Worm (Caenorhabditis elegans) whole organism, young adult: ENCODE data around the gene mlp-1.

Experiments
- cebp-1 ChIP-seq, 2 experiments: fragments of 200-800 bp in 1 of 2; sonication (Bioruptor generic) in 1 of 2; sonication (generic microtip) in 1 of 2; IDR thresholded peaks in 1 of 2; optimal IDR thresholded peaks in 1 of 2; 2 replicates each; pipeline versions ENCODE4 v1.3.6 to Lab custom; 2017 to 2022; ENCODE audit warnings: missing compliant biosample characterization in 2 of 2, missing genetic modification characterization in 2 of 2, mild to moderate bottlenecking in 1 of 2, missing genetic modification reagents in 1 of 2, moderate library complexity in 1 of 2
- him-1 ChIP-seq: sonication (generic microtip); optimal IDR thresholded peaks from 2 replicates; lab custom pipeline; 2016; ENCODE audit warnings: missing genotype, missing genetic modification reagents, missing genetic modification characterization, missing compliant biosample characterization
- lin-35 ChIP-seq, 3 experiments: fragments of 150-350 bp in 2 of 3; sonication (generic microtip) in 1 of 3; optimal IDR thresholded peaks; 2 replicates each; lab custom pipeline; 2014 to 2018; ENCODE audit warnings: missing biosample characterization in 3 of 3, missing genetic modification characterization in 3 of 3, missing genetic modification reagents in 3 of 3
- nfyb-1 ChIP-seq: fragments of 200-800 bp; sonication (Bioruptor generic); IDR thresholded peaks from 2 replicates; pipeline ENCODE4 v1.3.6; 2022; ENCODE audit warnings: missing genetic modification reagents, missing genetic modification characterization, missing compliant biosample characterization
- pha-4 ChIP-seq: fragments of 150-350 bp; sonication (generic microtip); optimal IDR thresholded peaks from 2 replicates; lab custom pipeline; 2014; ENCODE audit warnings: missing biosample characterization, missing genetic modification reagents, missing genetic modification characterization
- unc-62 ChIP-seq: fragments of 150-350 bp; optimal IDR thresholded peaks from 2 replicates; lab custom pipeline; 2014; ENCODE audit warnings: missing biosample characterization, missing genetic modification reagents, missing genetic modification characterization

ce11 chrIII:5950756-5951345 lies 24.0 kb downstream of the mlp-1 start:
- TF ChIP-seq pha-4 (tag; lab: Kevin White, UChicago), result no peak
- TF ChIP-seq lin-35 (GFP tag; optimal IDR thresholded peaks at IDR 0.05; lab: Kevin White, UChicago), result no peak
- TF ChIP-seq nfyb-1 (GFP tag; lab: Robert Waterston, UW), result no peak
- no peak for TF ChIP-seq cebp-1 (GFP tag; IDR thresholded peaks at IDR 0.05; lab: Robert Waterston, UW)
- no peak for TF ChIP-seq cebp-1 (tag; optimal IDR thresholded peaks at IDR 0.05; lab: Kevin White, UChicago)
- no peak for TF ChIP-seq unc-62 (GFP tag; lab: Kevin White, UChicago)
- TF ChIP-seq him-1, result no peak
